Worm (Caenorhabditis elegans): Measurements from ENCODE around the gene hmp-1.
A peak's percentile ranks its signal among the peaks of the same experiment; 100 is the strongest.

hmp-1 gene

ce11 chrV:11889115-11889935 lies 43.7 kb downstream of the hmp-1 start (continued):
- TF ChIP-seq lin-14 (GFP tag; optimal IDR thresholded peaks at IDR 0.05) (peak; percentile 62), pqm-1 (tag; optimal IDR thresholded peaks at IDR 0.05) (no peak), isw-1 (GFP tag; IDR thresholded peaks at IDR 0.05) (no peak), unc-62 (GFP tag; optimal IDR thresholded peaks at IDR 0.05) (no peak), ces-1 (GFP tag; optimal IDR thresholded peaks at IDR 0.05) (no peak), fos-1 (tag; optimal IDR thresholded peaks at IDR 0.05) (no peak), C34B4.2 (tag; optimal IDR thresholded peaks at IDR 0.05) (no peak), lin-35 (GFP tag; optimal IDR thresholded peaks at IDR 0.05) (peak in 1 of 2 experiments; percentile 50), ztf-4 (tag; optimal IDR thresholded peaks at IDR 0.05) (no peak), aha-1 (tag; optimal IDR thresholded peaks at IDR 0.05) (no peak), tbx-2 (tag; optimal IDR thresholded peaks at IDR 0.05) (peak; percentile 56), elt-3 (tag; optimal IDR thresholded peaks at IDR 0.05) (peak in 1 of 6 experiments; percentile 3), sox-4 (tag; optimal IDR thresholded peaks at IDR 0.05) (no peak), lin-13 (GFP tag; optimal IDR thresholded peaks at IDR 0.05) (no peak), nhr-47 (tag; optimal IDR thresholded peaks at IDR 0.05) (no peak), Y116A8C.19 (tag; optimal IDR thresholded peaks at IDR 0.05; ENCODE audit: borderline replicate concordance) (no peak), elt-2 (tag; optimal IDR thresholded peaks at IDR 0.05) (no peak), C04F5.9 (tag; optimal IDR thresholded peaks at IDR 0.05) (peak; percentile 44), snu-23 (GFP tag; optimal IDR thresholded peaks at IDR 0.05) (peak; percentile 62), ceh-88 (GFP tag; IDR thresholded peaks at IDR 0.05) (peak; percentile 65), F16B12.6 (tag; optimal IDR thresholded peaks at IDR 0.05) (no peak), ceh-8 (GFP tag; optimal IDR thresholded peaks at IDR 0.05) (no peak), mep-1 (tag; optimal IDR thresholded peaks at IDR 0.05) (no peak), egl-27 (tag; optimal IDR thresholded peaks at IDR 0.05) (no peak), lin-15B (tag; optimal IDR thresholded peaks at IDR 0.05) (no peak), ets-5 (GFP tag; IDR thresholded peaks at IDR 0.05) (no peak), dsc-1 (tag; optimal IDR thresholded peaks at IDR 0.05) (no peak), zag-1 (tag; optimal IDR thresholded peaks at IDR 0.05) (no peak), unc-98 (GFP tag; IDR thresholded peaks at IDR 0.05) (no peak), mab-9 (GFP tag; IDR thresholded peaks at IDR 0.05) (no peak), nhr-71 (tag; optimal IDR thresholded peaks at IDR 0.05) (peak; percentile 53), nhr-28 (tag; optimal IDR thresholded peaks at IDR 0.05) (no peak), hlh-4 (tag; optimal IDR thresholded peaks at IDR 0.05) (no peak), nhr-84 (tag; optimal IDR thresholded peaks at IDR 0.05) (no peak), nhr-12 (tag; optimal IDR thresholded peaks at IDR 0.05) (no peak), sup-37 (GFP tag; optimal IDR thresholded peaks at IDR 0.05) (no peak), snpc-4 (tag; optimal IDR thresholded peaks at IDR 0.05) (no peak), mdl-1 (tag; optimal IDR thresholded peaks at IDR 0.05) (no peak), unc-130 (tag; optimal IDR thresholded peaks at IDR 0.05) (no peak), rnt-1 (tag; optimal IDR thresholded peaks at IDR 0.05) (peak; percentile 83), vab-15 (tag; optimal IDR thresholded peaks at IDR 0.05) (no peak), efl-3 (GFP tag; optimal IDR thresholded peaks at IDR 0.05) (no peak), nhr-237 (tag; optimal IDR thresholded peaks at IDR 0.05) (no peak), fkh-4 (tag; optimal IDR thresholded peaks at IDR 0.05; ENCODE audit: borderline replicate concordance) (no peak), ceh-90 (tag; optimal IDR thresholded peaks at IDR 0.05) (no peak), alr-1 (tag; optimal IDR thresholded peaks at IDR 0.05; ENCODE audit: borderline replicate concordance) (no peak), mef-2 (tag; optimal IDR thresholded peaks at IDR 0.05) (no peak), fkh-10 (GFP tag; optimal IDR thresholded peaks at IDR 0.05) (no peak), nhr-76 (tag; optimal IDR thresholded peaks at IDR 0.05) (no peak), tlp-1 (tag; optimal IDR thresholded peaks at IDR 0.05) (no peak), unc-86 (tag; optimal IDR thresholded peaks at IDR 0.05) (no peak), egl-13 (tag; optimal IDR thresholded peaks at IDR 0.05) (no peak)

Data from whole organism, L1 larva.